Worm (Caenorhabditis elegans) whole organism, L4/young adult: ENCODE results near the gene Y1A5A.1.

Experiments
- dao-5 ChIP-seq: sonication (generic microtip); optimal IDR thresholded peaks from 2 replicates; lab custom pipeline; 2016; ENCODE audit warnings: missing genotype, missing genetic modification characterization, moderate library complexity, missing compliant biosample characterization
- him-1 ChIP-seq: sonication (generic microtip); optimal IDR thresholded peaks from 2 replicates; lab custom pipeline; 2016; ENCODE audit warnings: missing genotype, missing genetic modification reagents, missing genetic modification characterization, missing compliant biosample characterization

- TF ChIP-seq him-1 (tag; lab: Kevin White, UChicago) (no peak), dao-5 (tag; lab: Kevin White, UChicago) (no peak)
Observed at ce11 chrIII:3974503-3974902, 12.0 kb downstream of the Y1A5A.1 start.
